Fruit fly (Drosophila melanogaster) whole organism, prepupa: Measurements from ENCODE around the gene CG34107.

ENCODE experiments used
- CG6792 ChIP-seq: fragments of 200-800 bp; sonication (Bioruptor generic); optimal IDR thresholded peaks from 3 replicates; lab custom pipeline; 2016; ENCODE audit warnings: missing biosample characterization, missing genetic modification characterization
- Gug ChIP-seq: fragments of 200-800 bp; sonication (Bioruptor generic); IDR thresholded peaks from 2 replicates; pipeline ENCODE4 v1.3.6; 2022; ENCODE audit warnings: missing biosample characterization, missing genetic modification characterization
- Lpt ChIP-seq: fragments of 200-800 bp; sonication (Bioruptor generic); optimal IDR thresholded peaks from 3 replicates; lab custom pipeline; 2016; ENCODE audit warnings: missing biosample characterization, missing genetic modification characterization
- spab ChIP-seq: fragments of 200-800 bp; sonication (Bioruptor generic); optimal IDR thresholded peaks from 2 replicates; lab custom pipeline; 2017; ENCODE audit warnings: missing biosample characterization, mild to moderate bottlenecking, missing genetic modification characterization, missing genetic modification reagents

DNA sequence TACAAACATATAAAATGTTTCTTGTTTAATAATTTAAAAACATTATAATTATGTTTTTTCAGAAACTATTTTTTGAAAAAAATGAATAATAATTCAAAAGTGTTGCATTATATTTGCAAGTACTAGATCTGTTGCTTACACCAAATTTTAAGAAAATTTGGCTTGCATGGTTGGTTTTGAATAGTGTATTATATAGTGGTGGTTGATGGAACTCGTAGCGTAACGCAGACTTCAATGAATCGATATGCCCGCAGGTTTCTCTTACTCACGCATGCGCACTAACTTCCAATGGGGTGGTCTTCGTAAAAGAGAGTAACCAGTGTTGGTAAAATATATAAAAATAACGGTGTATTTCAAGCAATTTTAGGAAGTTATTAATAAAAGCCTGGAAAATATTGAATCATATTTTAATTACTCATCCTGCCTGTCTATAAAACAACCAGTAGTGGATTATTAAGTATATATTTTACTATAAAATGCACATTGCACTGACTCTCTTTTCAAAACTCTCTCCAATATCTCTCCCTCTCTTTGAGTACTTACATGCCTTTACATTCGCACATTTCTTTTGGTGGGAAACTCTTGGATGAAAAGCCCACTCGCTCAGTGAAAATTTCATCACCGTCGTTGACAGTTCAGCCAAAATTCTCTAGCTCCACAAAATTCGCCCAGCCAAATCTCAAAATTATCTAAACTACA, 34.5 kb upstream of the CG34107 start, which contains the start of gene Syn:
- TF ChIP-seq spab (GFP tag; lab: Kevin White, UChicago), result no peak
- TF ChIP-seq CG6792 (GFP tag; lab: Kevin White, UChicago), result no peak
- TF ChIP-seq Lpt (GFP tag; lab: Kevin White, UChicago), result no peak
- no peak for TF ChIP-seq Gug
